Fruit fly (Drosophila melanogaster) whole organism, embryonic: ENCODE data around the gene CG31467.

Source experiments
- Asciz ChIP-seq: fragments of 200-800 bp; sonication (Bioruptor generic); optimal IDR thresholded peaks from 2 replicates; lab custom pipeline; 2017; ENCODE audit warnings: missing biosample characterization, mild to moderate bottlenecking, missing genetic modification characterization, missing genetic modification reagents
- Atf3 ChIP-seq: fragments of 200-800 bp; sonication (Bioruptor generic); optimal IDR thresholded peaks from 3 replicates; lab custom pipeline; 2016; ENCODE audit warnings: missing biosample characterization, missing genetic modification characterization
- B-H1 ChIP-seq: fragments of 200-800 bp; sonication (Bioruptor generic); IDR thresholded peaks from 3 replicates; pipeline ENCODE4 v1.3.6; 2022; ENCODE audit warnings: missing biosample characterization, missing genetic modification characterization
- Bdp1 ChIP-seq: fragments of 200-800 bp; sonication (Bioruptor generic); optimal IDR thresholded peaks from 3 replicates; lab custom pipeline; 2016; ENCODE audit warnings: missing biosample characterization, missing genetic modification characterization
- Blimp-1 ChIP-seq: fragments of 200-800 bp; sonication (Bioruptor generic); optimal IDR thresholded peaks from 3 replicates; lab custom pipeline; 2018; ENCODE audit warnings: missing biosample characterization, missing genetic modification characterization, mild to moderate bottlenecking, moderate library complexity, missing genetic modification reagents
- CG11456 ChIP-seq: fragments of 200-800 bp; sonication (Bioruptor generic); IDR thresholded peaks from 3 replicates; pipeline ENCODE4 v1.3.6; 2022; ENCODE audit warnings: missing biosample characterization, missing genetic modification characterization
- CG11560 ChIP-seq: fragments of 200-800 bp; sonication (Bioruptor generic); IDR thresholded peaks from 3 replicates; pipeline ENCODE4 v1.3.6; 2022; ENCODE audit warnings: missing biosample characterization, missing genetic modification characterization
- CG12071 ChIP-seq: fragments of 200-800 bp; sonication (Bioruptor generic); optimal IDR thresholded peaks from 3 replicates; lab custom pipeline; 2018; ENCODE audit warnings: missing biosample characterization, mild to moderate bottlenecking, missing genetic modification characterization
- CG15269 ChIP-seq: fragments of 200-800 bp; sonication (Bioruptor generic); optimal IDR thresholded peaks from 2 replicates; lab custom pipeline; 2018; ENCODE audit warnings: missing biosample characterization, mild to moderate bottlenecking, missing genetic modification characterization, moderate library complexity
- CG17568 ChIP-seq: fragments of 200-800 bp; sonication (Bioruptor generic); optimal IDR thresholded peaks from 2 replicates; lab custom pipeline; 2018; ENCODE audit warnings: missing biosample characterization, mild to moderate bottlenecking, missing genetic modification characterization, moderate library complexity
- CG18619 ChIP-seq: fragments of 200-800 bp; sonication (Bioruptor generic); optimal IDR thresholded peaks from 3 replicates; lab custom pipeline; 2017; ENCODE audit warnings: missing biosample characterization, mild to moderate bottlenecking, missing genetic modification characterization
- CG2712 ChIP-seq: fragments of 200-800 bp; optimal IDR thresholded peaks from 3 replicates; lab custom pipeline; 2019; ENCODE audit warnings: missing biosample characterization, mild to moderate bottlenecking, missing genetic modification characterization, moderate library complexity
- CG32767 ChIP-seq: fragments of 200-800 bp; sonication (Bioruptor generic); IDR thresholded peaks from 2 replicates; pipeline ENCODE4 v1.3.6; 2022; ENCODE audit warnings: missing biosample characterization, missing genetic modification characterization
- CG6683 ChIP-seq: fragments of 200-800 bp; sonication (Bioruptor generic); optimal IDR thresholded peaks from 2 replicates; lab custom pipeline; 2017; ENCODE audit warnings: missing biosample characterization, mild to moderate bottlenecking, missing genetic modification characterization, missing genetic modification reagents
- CG6854 ChIP-seq: fragments of 200-800 bp; sonication (Bioruptor generic); optimal IDR thresholded peaks from 3 replicates; lab custom pipeline; 2017; ENCODE audit warnings: missing biosample characterization, mild to moderate bottlenecking, missing genetic modification characterization
- CG9727 ChIP-seq: fragments of 200-800 bp; sonication (Bioruptor generic); optimal IDR thresholded peaks from 3 replicates; lab custom pipeline; 2017; ENCODE audit warnings: missing biosample characterization, mild to moderate bottlenecking, missing genetic modification characterization
- D19A ChIP-seq: fragments of 200-800 bp; optimal IDR thresholded peaks from 3 replicates; lab custom pipeline; 2019; ENCODE audit warnings: missing biosample characterization, mild to moderate bottlenecking, missing genetic modification characterization, moderate library complexity
- Dad ChIP-seq: fragments of 200-800 bp; sonication (Bioruptor generic); optimal IDR thresholded peaks from 3 replicates; lab custom pipeline; 2016; ENCODE audit warnings: missing biosample characterization, missing genetic modification characterization
- Fer1 ChIP-seq: fragments of 200-800 bp; sonication (Bioruptor generic); optimal IDR thresholded peaks from 2 replicates; lab custom pipeline; 2017; ENCODE audit warnings: missing biosample characterization, mild to moderate bottlenecking, missing genetic modification characterization
- HLHmδ ChIP-seq: fragments of 200-800 bp; sonication (Bioruptor generic); optimal IDR thresholded peaks from 2 replicates; lab custom pipeline; 2018; ENCODE audit warnings: missing biosample characterization, mild to moderate bottlenecking, missing genetic modification characterization, moderate library complexity
- HmgD ChIP-seq: fragments of 200-800 bp; sonication (Bioruptor generic); optimal IDR thresholded peaks from 3 replicates; lab custom pipeline; 2016; ENCODE audit warnings: missing biosample characterization, missing genetic modification characterization
- Hr3 ChIP-seq: fragments of 200-800 bp; sonication (Bioruptor generic); optimal IDR thresholded peaks from 3 replicates; lab custom pipeline; 2016; ENCODE audit warnings: missing biosample characterization, missing genetic modification characterization
- Myb ChIP-seq: fragments of 200-800 bp; sonication (Bioruptor generic); optimal IDR thresholded peaks from 2 replicates; lab custom pipeline; 2016; ENCODE audit warnings: missing biosample characterization, missing genetic modification characterization
- Nf-YC ChIP-seq: fragments of 200-800 bp; optimal IDR thresholded peaks from 3 replicates; lab custom pipeline; 2019; ENCODE audit warnings: missing biosample characterization, mild to moderate bottlenecking, missing genetic modification characterization, moderate library complexity
- Oli ChIP-seq: fragments of 200-800 bp; sonication (Bioruptor generic); optimal IDR thresholded peaks from 2 replicates; lab custom pipeline; 2018; ENCODE audit warnings: missing biosample characterization, mild to moderate bottlenecking, missing genetic modification characterization, moderate library complexity
- Scr ChIP-seq: fragments of 200-800 bp; sonication (Bioruptor generic); IDR thresholded peaks from 2 replicates; pipeline ENCODE4 v1.3.6; 2022; ENCODE audit warnings: missing biosample characterization, missing genetic modification characterization; ENCODE audit not compliant: partially characterized antibody
- Sox102F ChIP-seq: fragments of 200-800 bp; sonication (Bioruptor generic); optimal IDR thresholded peaks from 2 replicates; lab custom pipeline; 2018; ENCODE audit warnings: missing biosample characterization, mild to moderate bottlenecking, missing genetic modification characterization, moderate library complexity
- TFAM ChIP-seq: fragments of 200-800 bp; sonication (Bioruptor generic); optimal IDR thresholded peaks from 2 replicates; lab custom pipeline; 2017; ENCODE audit warnings: missing biosample characterization, missing genetic modification characterization, inconsistent platforms
- ase ChIP-seq: fragments of 200-800 bp; sonication (Bioruptor generic); IDR thresholded peaks from 3 replicates; pipeline ENCODE4 v1.3.6; 2022; ENCODE audit warnings: missing biosample characterization, missing genetic modification characterization
- ash1 ChIP-seq: fragments of 200-800 bp; sonication (Bioruptor generic); optimal IDR thresholded peaks from 2 replicates; lab custom pipeline; 2018; ENCODE audit warnings: missing biosample characterization, mild to moderate bottlenecking, missing genetic modification characterization
- chinmo ChIP-seq: fragments of 200-800 bp; sonication (Bioruptor generic); IDR thresholded peaks from 4 replicates; pipeline ENCODE4 v1.3.6; 2022; ENCODE audit warnings: missing biosample characterization, missing genetic modification characterization; ENCODE audit not compliant: partially characterized antibody
- ci ChIP-seq: fragments of 200-800 bp; sonication (Bioruptor generic); IDR thresholded peaks from 3 replicates; pipeline ENCODE4 v1.3.6; 2022; ENCODE audit warnings: missing biosample characterization, missing genetic modification characterization
- gcm ChIP-seq: fragments of 200-800 bp; sonication (Bioruptor generic); optimal IDR thresholded peaks from 2 replicates; lab custom pipeline; 2019; ENCODE audit warnings: missing biosample characterization, mild to moderate bottlenecking, missing genetic modification characterization, moderate library complexity
- gfzf ChIP-seq: fragments of 200-800 bp; sonication (Bioruptor generic); optimal IDR thresholded peaks from 2 replicates; lab custom pipeline; 2016; ENCODE audit warnings: missing biosample characterization, mild to moderate bottlenecking, missing genetic modification characterization, moderate library complexity
- jing ChIP-seq: fragments of 200-800 bp; sonication (Bioruptor generic); optimal IDR thresholded peaks from 2 replicates; lab custom pipeline; 2018; ENCODE audit warnings: missing biosample characterization, mild to moderate bottlenecking, missing genetic modification characterization
- lilli ChIP-seq: fragments of 200-800 bp; sonication (Bioruptor generic); optimal IDR thresholded peaks from 3 replicates; lab custom pipeline; 2016; ENCODE audit warnings: missing biosample characterization, missing genetic modification characterization
- nau ChIP-seq: fragments of 200-800 bp; sonication (Bioruptor generic); optimal IDR thresholded peaks from 3 replicates; lab custom pipeline; 2017; ENCODE audit warnings: missing biosample characterization, mild to moderate bottlenecking, missing genetic modification characterization, missing genetic modification reagents
- oc ChIP-seq: fragments of 200-800 bp; sonication (Bioruptor generic); optimal IDR thresholded peaks from 2 replicates; lab custom pipeline; 2018; ENCODE audit warnings: missing biosample characterization, mild to moderate bottlenecking, missing genetic modification characterization, moderate library complexity
- org-1 ChIP-seq: fragments of 200-800 bp; sonication (Bioruptor generic); optimal IDR thresholded peaks from 2 replicates; lab custom pipeline; 2017; ENCODE audit warnings: missing biosample characterization, missing genetic modification characterization
- pan ChIP-seq, 4 experiments: fragments of >200 bp in 3 of 4; fragments of 200-800 bp in 1 of 4; sonication (Bioruptor generic) in 1 of 4; optimal IDR thresholded peaks in 3 of 4; IDR thresholded peaks in 1 of 4; 2 replicates each; pipeline versions ENCODE4 v1.3.6 to Lab custom; 2017 to 2022; ENCODE audit warnings: missing biosample characterization in 2 of 4, missing genetic modification characterization in 2 of 4, mixed read lengths in 1 of 4
- prd ChIP-seq, 3 experiments: fragments of >200 bp in 2 of 3; fragments of 200-800 bp in 1 of 3; sonication (Bioruptor generic) in 1 of 3; optimal IDR thresholded peaks in 2 of 3; IDR thresholded peaks in 1 of 3; 2 replicates in 2 of 3; 3 replicates in 1 of 3; pipeline versions ENCODE4 v1.3.6 to Lab custom; 2017 to 2022; ENCODE audit warnings: missing biosample characterization in 1 of 3, missing genetic modification characterization in 1 of 3
- sc ChIP-seq, 3 experiments: fragments of >200 bp in 2 of 3; fragments of 200-800 bp in 1 of 3; sonication (Bioruptor generic) in 1 of 3; optimal IDR thresholded peaks; 2 replicates in 2 of 3; 3 replicates in 1 of 3; lab custom pipeline; 2017; ENCODE audit warnings: mild to moderate bottlenecking in 1 of 3, missing biosample characterization in 1 of 3, missing genetic modification characterization in 1 of 3, missing genetic modification reagents in 1 of 3
- sens-2 ChIP-seq: fragments of 200-800 bp; sonication (Bioruptor generic); IDR thresholded peaks from 2 replicates; pipeline ENCODE4 v1.3.6; 2022; ENCODE audit warnings: missing biosample characterization, missing genetic modification characterization
- sna ChIP-seq: fragments of 200-800 bp; sonication (Bioruptor generic); IDR thresholded peaks from 2 replicates; pipeline ENCODE4 v1.3.6; 2022; ENCODE audit warnings: missing biosample characterization, missing genetic modification characterization; ENCODE audit not compliant: partially characterized antibody
- sqz ChIP-seq: fragments of 200-800 bp; sonication (Bioruptor generic); optimal IDR thresholded peaks from 3 replicates; lab custom pipeline; 2018; ENCODE audit warnings: missing biosample characterization, mild to moderate bottlenecking, missing genetic modification characterization
- unpg ChIP-seq: fragments of 200-800 bp; sonication (Bioruptor generic); optimal IDR thresholded peaks from 3 replicates; lab custom pipeline; 2018; ENCODE audit warnings: missing biosample characterization, mild to moderate bottlenecking, missing genetic modification characterization, moderate library complexity
- usp ChIP-seq: fragments of >200 bp; optimal IDR thresholded peaks from 2 replicates; lab custom pipeline; 2017; ENCODE audit warnings: missing biosample characterization, missing genetic modification characterization

CG31467 gene

DNA sequence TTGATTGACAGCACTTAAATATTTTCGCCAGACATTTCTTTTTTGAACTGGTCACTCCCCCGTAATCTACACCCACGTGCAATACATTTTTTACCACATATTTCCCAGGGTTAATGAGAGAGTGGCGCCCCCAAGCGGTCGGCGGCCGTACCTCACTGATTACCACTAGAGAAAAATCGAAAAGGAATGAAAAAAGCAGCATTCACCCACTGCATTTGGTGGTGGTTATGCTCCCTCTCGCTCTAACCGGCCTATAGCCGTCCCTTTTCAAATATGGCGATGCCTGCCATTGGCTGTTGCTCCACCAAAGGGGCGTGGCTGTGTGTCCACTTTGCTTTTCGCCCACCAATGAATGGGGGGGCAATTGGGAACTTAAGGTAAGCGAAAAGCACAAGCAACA lies 41.7 kb downstream of the CG31467 start (continued):
- TF ChIP-seq HLHmδ (peak; percentile 85), B-H1 (GFP tag; lab: Robert Waterston, UW) (no peak; the same call in 2 of the 3 replicates), org-1 (GFP tag; lab: Kevin White, UChicago) (peak; percentile 54), sc (optimal IDR thresholded peaks at IDR 0.05; lab: Kevin White, UChicago) (no peak), sc (GFP tag; optimal IDR thresholded peaks at IDR 0.05; lab: Kevin White, UChicago) (peak; percentile 71), pan (optimal IDR thresholded peaks at IDR 0.05; lab: Kevin White, UChicago) (no peak), pan (GFP tag; optimal IDR thresholded peaks at IDR 0.05 in 1 of 2, IDR thresholded peaks at IDR 0.05 in 1 of 2) (peak in 1 of 2 experiments; percentile 73), unpg (peak; percentile 68), oc (tag; lab: Kevin White, UChicago) (peak; percentile 74), gfzf (GFP tag; lab: Kevin White, UChicago) (no peak), sqz (peak; percentile 89), Bdp1 (GFP tag; lab: Kevin White, UChicago) (no peak), Sox102F (GFP tag; lab: Kevin White, UChicago) (peak; percentile 33), CG32767 (GFP tag; lab: Robert Waterston, UW) (0 out of 2 replicates have a peak, but pooled peaks have one; percentile 49), CG11560 (tag; lab: Robert Waterston, UW) (no peak), CG12071 (peak; percentile 82), usp (GFP tag; lab: Kevin White, UChicago) (no peak), CG2712 (tag; lab: Kevin White, UChicago) (peak; percentile 63), D19A (peak; percentile 56), CG18619 (GFP tag; lab: Kevin White, UChicago) (peak; percentile 25), prd (optimal IDR thresholded peaks at IDR 0.05; lab: Kevin White, UChicago) (no peak), prd (GFP tag; IDR thresholded peaks at IDR 0.05; lab: Robert Waterston, UW) (peak; percentile 36; the same call in 1 of the 3 replicates), sna (GFP tag; lab: Robert Waterston, UW) (0 out of 2 replicates have a peak, but pooled peaks have one; percentile 39), Oli (tag; lab: Kevin White, UChicago) (peak; percentile 30), CG9727 (GFP tag; lab: Kevin White, UChicago) (peak; percentile 62), jing (peak; percentile 81), CG6683 (no peak), Fer1 (no peak), gcm (peak; percentile 57), Asciz (GFP tag; lab: Kevin White, UChicago) (peak; percentile 47), Scr (peak; percentile 12; the same call in 1 of the 2 replicates), sens-2 (GFP tag; lab: Robert Waterston, UW) (0 out of 2 replicates have a peak, but pooled peaks have one; percentile 47), ash1 (GFP tag; lab: Kevin White, UChicago) (peak; percentile 88), Myb (GFP tag; lab: Kevin White, UChicago) (no peak), CG11456 (GFP tag; lab: Robert Waterston, UW) (peak; percentile 67; the same call in 2 of the 3 replicates), TFAM (GFP tag; lab: Kevin White, UChicago) (peak; percentile 16), ase (GFP tag; lab: Robert Waterston, UW) (peak; percentile 70; the same call in 2 of the 3 replicates), Dad (GFP tag; lab: Kevin White, UChicago) (peak; percentile 34), lilli (GFP tag; lab: Kevin White, UChicago) (no peak), Nf-YC (tag; lab: Kevin White, UChicago) (peak; percentile 100), Hr3 (no peak), CG6854 (GFP tag; lab: Kevin White, UChicago) (peak; percentile 42), Atf3 (GFP tag; lab: Kevin White, UChicago) (peak; percentile 46), Blimp-1 (GFP tag; lab: Kevin White, UChicago) (peak; percentile 49), nau (GFP tag; lab: Kevin White, UChicago) (peak; percentile 57), CG15269 (peak; percentile 44), HmgD (GFP tag; lab: Kevin White, UChicago) (peak; percentile 37), chinmo (peak; percentile 98), ci (GFP tag; lab: Robert Waterston, UW) (peak; percentile 90), CG17568 (GFP tag; lab: Kevin White, UChicago) (peak; percentile 16)
